Worm (Caenorhabditis elegans) whole organism, young adult: ENCODE data around the gene F58H1.2.

Source experiments
- F49E8.2 ChIP-seq: sonication (generic microtip); optimal IDR thresholded peaks from 3 replicates; lab custom pipeline; 2017; ENCODE audit warnings: missing genetic modification characterization, mild to moderate bottlenecking, missing compliant biosample characterization, antibody characterized with exemption, moderate library complexity; ENCODE audit not compliant: insufficient read depth
- F52B5.7 ChIP-seq: sonication (generic microtip); optimal IDR thresholded peaks from 2 replicates; lab custom pipeline; 2016; ENCODE audit warnings: mild to moderate bottlenecking, missing genetic modification characterization, missing compliant biosample characterization
- F55B11.4 ChIP-seq: sonication (generic microtip); optimal IDR thresholded peaks from 2 replicates; lab custom pipeline; 2016; ENCODE audit warnings: missing compliant biosample characterization, missing genetic modification characterization, borderline replicate concordance; ENCODE audit not compliant: insufficient read depth
- F57C9.4 ChIP-seq: sonication (generic microtip); optimal IDR thresholded peaks from 2 replicates; lab custom pipeline; 2017; ENCODE audit warnings: mild to moderate bottlenecking, missing genetic modification characterization, missing compliant biosample characterization
- T07F8.4 ChIP-seq: sonication (generic microtip); optimal IDR thresholded peaks from 2 replicates; lab custom pipeline; 2016; ENCODE audit warnings: mild to moderate bottlenecking, missing genetic modification characterization, moderate library complexity, missing compliant biosample characterization
- atf-7 ChIP-seq: sonication (generic microtip); optimal IDR thresholded peaks from 2 replicates; lab custom pipeline; 2017; ENCODE audit warnings: mild to moderate bottlenecking, missing genetic modification characterization, missing compliant biosample characterization
- attf-3 ChIP-seq: fragments of 200-800 bp; sonication (Bioruptor generic); conservative IDR thresholded peaks from 2 replicates; pipeline ENCODE4 v1.3.6; 2022; ENCODE audit warnings: missing genetic modification reagents, missing genetic modification characterization, missing compliant biosample characterization
- attf-6 ChIP-seq: fragments of 200-800 bp; sonication (Bioruptor generic); IDR thresholded peaks from 2 replicates; pipeline ENCODE4 v1.3.6; 2022; ENCODE audit warnings: missing genetic modification reagents, missing genetic modification characterization, missing compliant biosample characterization
- bed-2 ChIP-seq: fragments of 200-800 bp; sonication (Bioruptor generic); IDR thresholded peaks from 2 replicates; pipeline ENCODE4 v1.3.6; 2022; ENCODE audit warnings: missing genetic modification reagents, missing genetic modification characterization, missing compliant biosample characterization
- ccch-3 ChIP-seq: fragments of 200-800 bp; sonication (Bioruptor generic); optimal IDR thresholded peaks from 2 replicates; lab custom pipeline; 2018; ENCODE audit warnings: mild to moderate bottlenecking, missing genetic modification characterization, missing compliant biosample characterization
- cebp-1 ChIP-seq, 2 experiments: fragments of 200-800 bp in 1 of 2; sonication (Bioruptor generic) in 1 of 2; sonication (generic microtip) in 1 of 2; IDR thresholded peaks in 1 of 2; optimal IDR thresholded peaks in 1 of 2; 2 replicates each; pipeline versions ENCODE4 v1.3.6 to Lab custom; 2017 to 2022; ENCODE audit warnings: missing compliant biosample characterization in 2 of 2, missing genetic modification characterization in 2 of 2, mild to moderate bottlenecking in 1 of 2, missing genetic modification reagents in 1 of 2, moderate library complexity in 1 of 2
- ceh-58 ChIP-seq: fragments of 200-800 bp; sonication (Bioruptor generic); IDR thresholded peaks from 2 replicates; pipeline ENCODE4 v1.3.6; 2022; ENCODE audit warnings: missing genetic modification characterization, missing compliant biosample characterization
- die-1 ChIP-seq: sonication (generic microtip); optimal IDR thresholded peaks from 2 replicates; lab custom pipeline; 2016; ENCODE audit warnings: missing genotype, mild to moderate bottlenecking, missing genetic modification characterization, missing compliant biosample characterization
- egl-44 ChIP-seq: fragments of 200-800 bp; sonication (Bioruptor generic); IDR thresholded peaks from 2 replicates; pipeline ENCODE4 v1.3.6; 2022; ENCODE audit warnings: missing genetic modification reagents, missing genetic modification characterization, missing compliant biosample characterization
- egrh-3 ChIP-seq: fragments of 200-800 bp; sonication (Bioruptor generic); IDR thresholded peaks from 2 replicates; pipeline ENCODE4 v1.3.6; 2022; ENCODE audit warnings: missing genetic modification reagents, missing genetic modification characterization, missing compliant biosample characterization
- ekl-4 ChIP-seq: fragments of 200-800 bp; sonication (Bioruptor generic); IDR thresholded peaks from 2 replicates; pipeline ENCODE4 v1.3.6; 2022; ENCODE audit warnings: missing genetic modification reagents, missing genetic modification characterization, missing compliant biosample characterization
- hmg-20 ChIP-seq: fragments of 200-800 bp; sonication (Bioruptor generic); IDR thresholded peaks from 2 replicates; pipeline ENCODE4 v1.3.6; 2022; ENCODE audit warnings: missing genetic modification reagents, missing genetic modification characterization, missing compliant biosample characterization
- hsf-1 ChIP-seq: fragments of 200-800 bp; sonication (Bioruptor generic); IDR thresholded peaks from 2 replicates; pipeline ENCODE4 v1.3.6; 2022; ENCODE audit warnings: missing genetic modification reagents, missing genetic modification characterization, missing compliant biosample characterization
- lag-1 ChIP-seq: fragments of 200-800 bp; sonication (Bioruptor generic); IDR thresholded peaks from 2 replicates; pipeline ENCODE4 v1.3.6; 2022; ENCODE audit warnings: missing genetic modification reagents, missing genetic modification characterization, missing compliant biosample characterization
- lin-54 ChIP-seq: fragments of 200-800 bp; sonication (Bioruptor generic); optimal IDR thresholded peaks from 2 replicates; lab custom pipeline; 2018; ENCODE audit warnings: mild to moderate bottlenecking, missing genetic modification characterization, missing compliant biosample characterization
- lsl-1 ChIP-seq: fragments of 200-800 bp; sonication (Bioruptor generic); optimal IDR thresholded peaks from 2 replicates; lab custom pipeline; 2018; ENCODE audit warnings: mild to moderate bottlenecking, missing genetic modification characterization, moderate library complexity, missing compliant biosample characterization
- madf-10 ChIP-seq: sonication (generic microtip); optimal IDR thresholded peaks from 2 replicates; lab custom pipeline; 2016; ENCODE audit warnings: mild to moderate bottlenecking, missing genetic modification characterization, missing compliant biosample characterization
- madf-8 ChIP-seq: fragments of 200-800 bp; sonication (Bioruptor generic); conservative IDR thresholded peaks from 2 replicates; pipeline ENCODE4 v1.3.6; 2022; ENCODE audit warnings: missing genetic modification reagents, missing genetic modification characterization, missing compliant biosample characterization
- mes-4 ChIP-seq: sonication (generic microtip); optimal IDR thresholded peaks from 2 replicates; lab custom pipeline; 2016; ENCODE audit warnings: missing genotype, missing genetic modification characterization, missing compliant biosample characterization
- mxl-1 ChIP-seq: sonication (generic microtip); optimal IDR thresholded peaks from 2 replicates; lab custom pipeline; 2016; ENCODE audit warnings: missing genetic modification characterization, missing compliant biosample characterization
- nhr-80 ChIP-seq: sonication (generic microtip); optimal IDR thresholded peaks from 2 replicates; lab custom pipeline; 2016; ENCODE audit warnings: missing genetic modification characterization, missing compliant biosample characterization
- nhr-90 ChIP-seq: sonication (generic microtip); optimal IDR thresholded peaks from 2 replicates; lab custom pipeline; 2016; ENCODE audit warnings: missing genotype, mild to moderate bottlenecking, missing genetic modification characterization, missing compliant biosample characterization
- rcor-1 ChIP-seq: fragments of 200-800 bp; sonication (Bioruptor generic); IDR thresholded peaks from 2 replicates; pipeline ENCODE4 v1.3.6; 2022; ENCODE audit warnings: missing genetic modification reagents, missing genetic modification characterization, missing compliant biosample characterization
- repo-1 ChIP-seq: sonication (generic microtip); optimal IDR thresholded peaks from 2 replicates; lab custom pipeline; 2017; ENCODE audit warnings: mild to moderate bottlenecking, missing genetic modification characterization, missing compliant biosample characterization
- snpc-1.1 ChIP-seq: sonication (generic microtip); optimal IDR thresholded peaks from 2 replicates; lab custom pipeline; 2017; ENCODE audit warnings: missing genetic modification characterization, mild to moderate bottlenecking, missing compliant biosample characterization, antibody characterized with exemption, moderate library complexity, missing genotype, missing genetic modification reagents; ENCODE audit not compliant: insufficient read depth
- tbx-9 ChIP-seq: sonication (generic microtip); optimal IDR thresholded peaks from 2 replicates; lab custom pipeline; 2016; ENCODE audit warnings: borderline replicate concordance, missing genetic modification characterization, inconsistent platforms, missing compliant biosample characterization
- tlf-1 ChIP-seq: fragments of 200-800 bp; sonication (Bioruptor generic); optimal IDR thresholded peaks from 2 replicates; lab custom pipeline; 2018; ENCODE audit warnings: mild to moderate bottlenecking, missing genetic modification characterization, missing compliant biosample characterization
- unc-130 ChIP-seq: sonication (generic microtip); optimal IDR thresholded peaks from 2 replicates; lab custom pipeline; 2016; ENCODE audit warnings: missing genetic modification reagents, missing genetic modification characterization, missing compliant biosample characterization
- zfh-2 ChIP-seq: fragments of 200-800 bp; sonication (Bioruptor generic); conservative IDR thresholded peaks from 2 replicates; pipeline ENCODE4 v1.3.6; 2022; ENCODE audit warnings: missing genetic modification reagents, missing genetic modification characterization, missing compliant biosample characterization
- zim-3 ChIP-seq: sonication (generic microtip); optimal IDR thresholded peaks from 2 replicates; lab custom pipeline; 2017; ENCODE audit warnings: mild to moderate bottlenecking, missing genetic modification characterization, moderate library complexity, missing compliant biosample characterization
- ztf-22 ChIP-seq: fragments of 200-800 bp; sonication (Bioruptor generic); optimal IDR thresholded peaks from 2 replicates; lab custom pipeline; 2018; ENCODE audit warnings: mild to moderate bottlenecking, missing genetic modification characterization, moderate library complexity, missing compliant biosample characterization
- ztf-28 ChIP-seq: fragments of 200-800 bp; sonication (Bioruptor generic); IDR thresholded peaks from 2 replicates; pipeline ENCODE4 v1.3.6; 2022; ENCODE audit warnings: missing genetic modification reagents, missing genetic modification characterization, missing compliant biosample characterization
- ztf-3 ChIP-seq: fragments of 200-800 bp; sonication (Bioruptor generic); optimal IDR thresholded peaks from 2 replicates; lab custom pipeline; 2018; ENCODE audit warnings: mild to moderate bottlenecking, missing genetic modification characterization, missing compliant biosample characterization

The F58H1.2 gene

DNA sequence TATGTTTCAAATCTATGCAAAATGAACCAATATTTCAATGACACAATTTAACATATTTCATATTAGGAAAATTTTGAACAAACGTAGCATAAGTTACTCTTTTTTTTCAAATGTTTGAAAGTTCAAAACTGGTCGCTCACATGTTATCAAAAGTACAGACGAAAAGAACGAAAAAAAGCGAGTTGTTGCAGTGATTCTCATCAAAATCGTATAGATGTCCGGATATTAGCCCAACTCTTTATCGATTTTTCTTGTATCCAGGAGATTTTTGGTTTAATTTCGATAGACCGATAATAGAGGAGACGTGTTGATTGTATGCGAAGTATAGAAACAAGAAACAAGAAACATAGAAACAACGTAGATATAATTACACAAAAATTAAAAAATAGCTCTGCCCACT is 11.4 kb downstream of the F58H1.2 start:
- TF ChIP-seq ztf-28 (GFP tag; lab: Robert Waterston, UW) (no peak), T07F8.4 (tag; lab: Kevin White, UChicago) (no peak), atf-7 (tag; lab: Kevin White, UChicago) (no peak), tlf-1 (no peak), ztf-22 (GFP tag; lab: Kevin White, UChicago) (no peak), attf-3 (GFP tag; lab: Robert Waterston, UW) (no peak), zfh-2 (no peak), nhr-90 (tag; lab: Kevin White, UChicago) (no peak), madf-8 (GFP tag; lab: Robert Waterston, UW) (no peak), madf-10 (tag; lab: Kevin White, UChicago) (no peak), repo-1 (no peak)

DNA sequence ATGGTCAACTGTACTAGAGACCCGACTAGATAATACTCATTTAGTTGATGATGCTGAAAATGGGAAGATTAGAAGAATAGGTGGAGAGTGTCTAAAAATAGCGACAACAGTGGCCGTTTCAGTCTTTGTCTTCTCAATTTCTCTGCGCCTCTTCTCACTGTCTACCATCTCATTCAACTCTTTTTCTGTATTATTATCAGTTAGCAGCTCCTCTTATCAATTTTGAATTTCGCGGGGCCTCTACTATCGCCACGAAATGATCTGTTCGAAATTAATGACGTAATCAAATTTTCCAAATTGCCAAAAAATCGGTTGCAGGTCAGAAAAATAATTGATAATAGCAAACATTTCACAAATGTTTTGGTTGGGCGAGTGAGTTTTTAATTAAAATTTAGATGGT is 12.8 kb downstream of the F58H1.2 start:
- peak; percentile 70 for TF ChIP-seq atf-7 (tag; lab: Kevin White, UChicago)
- peak; percentile 84 for TF ChIP-seq nhr-80
- TF ChIP-seq egl-44 (GFP tag; lab: Robert Waterston, UW): no peak
- TF ChIP-seq repo-1: no peak
- TF ChIP-seq, all 124 proteins: peak for 2

DNA sequence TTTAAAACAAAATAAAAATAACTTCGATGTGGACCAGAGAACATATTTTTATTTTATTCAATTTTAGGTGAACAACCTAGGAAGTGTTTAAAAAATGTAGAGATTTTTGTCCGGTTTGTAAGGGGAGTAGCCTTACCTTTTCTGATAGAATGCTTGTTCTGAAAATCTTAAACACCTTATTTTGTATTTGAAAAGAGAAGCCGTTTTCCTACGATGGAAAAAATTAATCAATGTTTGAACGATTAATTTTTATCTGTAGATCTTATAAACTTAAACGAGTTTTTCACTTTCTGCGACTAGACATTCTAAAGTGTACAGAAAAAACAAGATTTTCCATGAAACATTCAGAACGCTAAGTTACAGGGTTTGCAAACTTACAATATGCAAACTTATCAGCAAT is 13.4 kb downstream of the F58H1.2 start, which contains the start of gene F58H1.6:
Gene F58H1.6, plus strand, starts transcription at position 301 of the 400 bp plus-strand sequence.
- no peak for TF ChIP-seq mxl-1 (tag; lab: Kevin White, UChicago)
- no peak for TF ChIP-seq tbx-9 (tag; lab: Kevin White, UChicago)
- TF ChIP-seq lin-54 (GFP tag; lab: Kevin White, UChicago): no peak
- TF ChIP-seq nhr-90 (tag; lab: Kevin White, UChicago): no peak
- TF ChIP-seq egrh-3 (GFP tag; lab: Robert Waterston, UW): no peak
- no peak for TF ChIP-seq attf-6 (GFP tag; lab: Robert Waterston, UW)

DNA sequence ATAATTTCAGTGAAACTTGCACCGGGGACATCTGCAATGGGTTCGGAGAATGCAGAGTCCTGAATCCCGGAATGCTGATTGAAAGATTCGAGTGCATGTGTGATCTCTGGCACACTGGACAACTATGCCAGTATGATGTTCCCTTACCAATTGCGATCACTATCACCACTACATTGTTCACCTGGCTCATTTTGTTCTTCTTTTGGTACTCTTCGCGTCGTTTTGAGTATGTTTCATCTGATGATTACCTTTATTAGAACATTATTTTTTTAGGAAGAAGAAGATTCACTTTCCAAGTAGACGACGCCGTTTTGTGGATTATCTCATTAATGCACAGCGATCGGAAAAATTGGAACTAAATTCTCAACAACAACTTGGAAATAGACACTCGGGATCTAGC is 14.8 kb downstream of the F58H1.2 start:
- TF ChIP-seq zim-3 (tag; lab: Kevin White, UChicago) (no peak), hsf-1 (no peak), bed-2 (no peak), ztf-3 (no peak), rcor-1 (GFP tag; lab: Robert Waterston, UW) (no peak), attf-6 (GFP tag; lab: Robert Waterston, UW) (no peak), snpc-1.1 (tag; lab: Kevin White, UChicago) (no peak), die-1 (tag; lab: Kevin White, UChicago) (no peak), F57C9.4 (tag; lab: Kevin White, UChicago) (no peak), unc-130 (GFP tag; lab: Kevin White, UChicago) (no peak), F52B5.7 (tag; lab: Kevin White, UChicago) (no peak), F55B11.4 (tag; lab: Kevin White, UChicago) (no peak), mes-4 (tag; lab: Kevin White, UChicago) (no peak), ccch-3 (GFP tag; lab: Kevin White, UChicago) (no peak), ceh-58 (GFP tag; lab: Robert Waterston, UW) (no peak)

DNA sequence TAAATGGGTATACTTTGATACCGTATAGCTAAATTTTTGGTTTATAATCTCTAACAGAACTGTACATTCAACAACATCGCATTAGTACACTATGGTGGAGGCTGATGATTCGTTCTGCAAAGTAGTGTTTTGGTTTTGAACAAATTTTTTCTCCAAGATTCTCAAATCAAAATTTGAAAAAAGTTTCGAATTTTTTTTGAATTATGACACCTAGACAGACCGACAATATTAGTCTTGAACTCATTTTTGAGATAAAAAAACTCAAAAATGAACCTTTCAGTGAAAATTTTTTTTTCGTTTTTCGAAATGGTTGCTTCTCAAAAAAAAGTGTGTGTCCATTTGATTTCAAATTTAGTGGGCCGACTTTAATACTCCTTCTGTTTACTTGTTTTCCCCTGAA is 16.5 kb downstream of the F58H1.2 start:
- TF ChIP-seq lsl-1: no peak
- no peak for TF ChIP-seq F49E8.2 (tag; lab: Kevin White, UChicago)
- no peak for TF ChIP-seq ekl-4
- TF ChIP-seq hmg-20 (GFP tag; lab: Robert Waterston, UW): no peak
- no peak for TF ChIP-seq lag-1 (GFP tag; lab: Robert Waterston, UW)
- no peak for TF ChIP-seq ceh-58 (GFP tag; lab: Robert Waterston, UW)
- no peak for TF ChIP-seq zfh-2
- TF ChIP-seq cebp-1 (GFP tag; IDR thresholded peaks at IDR 0.05; lab: Robert Waterston, UW): no peak
- TF ChIP-seq cebp-1 (tag; optimal IDR thresholded peaks at IDR 0.05; lab: Kevin White, UChicago): no peak
